Worm (Caenorhabditis elegans) whole organism, L4 larva: ENCODE results near the gene aman-2.

ENCODE experiments used
- R02D3.7 ChIP-seq: fragments of 150-350 bp; sonication (generic microtip); optimal IDR thresholded peaks from 3 replicates; lab custom pipeline; 2014; ENCODE audit warnings: missing biosample characterization, missing genetic modification characterization
- T26A8.4 ChIP-seq: fragments of 200-800 bp; sonication (Bioruptor generic); IDR thresholded peaks from 2 replicates; pipeline ENCODE4 v1.3.6; 2022; ENCODE audit warnings: missing genetic modification characterization, missing compliant biosample characterization
- Y105C5A.15 ChIP-seq: fragments of 200-800 bp; sonication (Bioruptor generic); IDR thresholded peaks from 2 replicates; pipeline ENCODE4 v1.3.6; 2022; ENCODE audit warnings: missing genetic modification characterization, missing compliant biosample characterization
- ZK337.2 ChIP-seq: fragments of 200-800 bp; sonication (Bioruptor generic); IDR thresholded peaks from 2 replicates; pipeline ENCODE4 v1.3.6; 2022; ENCODE audit warnings: missing genetic modification reagents, missing genetic modification characterization, missing compliant biosample characterization
- aha-1 ChIP-seq: fragments of 150-350 bp; peaks from one replicate; lab custom pipeline; 2014; ENCODE audit warnings: missing biosample characterization, missing genetic modification characterization
- aly-2 ChIP-seq: sonication (generic microtip); optimal IDR thresholded peaks from 2 replicates; lab custom pipeline; 2018; ENCODE audit warnings: missing biosample characterization, missing genetic modification characterization
- ama-1 ChIP-seq: fragments of 150-350 bp; optimal IDR thresholded peaks from 2 replicates; lab custom pipeline; 2014; ENCODE audit warnings: inconsistent platforms, mixed read lengths
- dve-1 ChIP-seq: sonication (generic microtip); optimal IDR thresholded peaks from 2 replicates; lab custom pipeline; 2017; ENCODE audit warnings: antibody characterized with exemption, mild to moderate bottlenecking, missing genetic modification characterization, missing compliant biosample characterization; ENCODE audit not compliant: insufficient read depth
- lin-15B ChIP-seq: fragments of 150-350 bp; sonication (generic microtip); optimal IDR thresholded peaks from 3 replicates; lab custom pipeline; 2014; ENCODE audit warnings: missing biosample characterization, missing genetic modification characterization
- mxl-2 ChIP-seq: fragments of 200-800 bp; sonication (Bioruptor generic); conservative IDR thresholded peaks from 2 replicates; pipeline ENCODE4 v1.3.6; 2022; ENCODE audit warnings: missing genetic modification reagents, missing genetic modification characterization, missing compliant biosample characterization
- pha-4 ChIP-seq, 2 experiments: fragments of 150-350 bp in 1 of 2; fragments of 200-800 bp in 1 of 2; sonication (Bioruptor generic) in 1 of 2; IDR thresholded peaks in 1 of 2; optimal IDR thresholded peaks in 1 of 2; 2 replicates each; pipeline versions ENCODE4 v1.3.6 to Lab custom; 2014 to 2022; ENCODE audit warnings: missing genetic modification characterization in 2 of 2, missing genetic modification reagents in 2 of 2, missing biosample characterization in 1 of 2, missing compliant biosample characterization in 1 of 2
- unc-62 ChIP-seq, 3 experiments: fragments of 150-350 bp in 1 of 3; sonication (generic microtip); optimal IDR thresholded peaks in 2 of 3; peaks in 1 of 3; 1 replicate in 1 of 3; 2 replicates in 2 of 3; lab custom pipeline; 2014 to 2017; ENCODE audit warnings: missing biosample characterization in 3 of 3, missing genetic modification characterization in 3 of 3, missing genetic modification reagents in 3 of 3, missing genotype in 1 of 3
- zag-1 ChIP-seq: fragments of 150-350 bp; optimal IDR thresholded peaks from 2 replicates; lab custom pipeline; 2014; ENCODE audit warnings: missing biosample characterization, missing genetic modification characterization
- zip-11 ChIP-seq: fragments of 200-800 bp; sonication (Bioruptor generic); IDR thresholded peaks from 2 replicates; pipeline ENCODE4 v1.3.6; 2022; ENCODE audit warnings: missing genetic modification characterization, missing compliant biosample characterization

ce11 chrV:11949509-11950117 is 16.6 kb upstream of the aman-2 start:
- TF ChIP-seq zag-1 (tag; lab: Kevin White, UChicago) = no peak
- TF ChIP-seq R02D3.7 (tag; lab: Kevin White, UChicago) = no peak
- no peak for TF ChIP-seq ZK337.2
- TF ChIP-seq unc-62 (GFP tag; optimal IDR thresholded peaks at IDR 0.05 in 1 of 2; lab: Kevin White, UChicago) = no peak
- no peak for TF ChIP-seq unc-62 (tag; optimal IDR thresholded peaks at IDR 0.05; lab: Kevin White, UChicago)
- TF ChIP-seq ama-1 (lab: Kevin White, UChicago) = no peak
- TF ChIP-seq pha-4 (GFP tag; IDR thresholded peaks at IDR 0.05; lab: Robert Waterston, UW) = no peak
- TF ChIP-seq pha-4 (tag; optimal IDR thresholded peaks at IDR 0.05; lab: Kevin White, UChicago) = no peak
- TF ChIP-seq mxl-2 (GFP tag; lab: Robert Waterston, UW) = no peak
- no peak for TF ChIP-seq Y105C5A.15 (GFP tag; lab: Robert Waterston, UW)
- TF ChIP-seq zip-11 (GFP tag; lab: Robert Waterston, UW) = no peak
- TF ChIP-seq dve-1 (tag; lab: Kevin White, UChicago) = no peak
- no peak for TF ChIP-seq lin-15B (tag; lab: Kevin White, UChicago)
- no peak for TF ChIP-seq aly-2
- TF ChIP-seq aha-1 (tag; lab: Kevin White, UChicago) = no peak
- no peak for TF ChIP-seq T26A8.4 (GFP tag; lab: Robert Waterston, UW)
